Worm (Caenorhabditis elegans): ENCODE measurements around the gene srx-12.
"Not testable (repeated sequence)": the region's sequence is repeated elsewhere in the genome, so short reads cannot be mapped to it uniquely, and the experiment has no call there.

ce11 chrIV:1051636-1052133 is 5.9 kb downstream of the srx-12 start, which contains the start of gene Y55F3AM.21:
- TF ChIP-seq nhr-76 (tag; optimal IDR thresholded peaks at IDR 0.05); mab-9 (GFP tag; IDR thresholded peaks at IDR 0.05): not testable (repeated sequence)
